Worm (Caenorhabditis elegans): ENCODE data around the gene ccd-5.

Gene ccd-5

ce11 chrX:2591586-2592000 lies 19.1 kb upstream of the ccd-5 start (continued):
- TF ChIP-seq ztf-22 (GFP tag; optimal IDR thresholded peaks at IDR 0.05) (peak; percentile 9), F10E7.11 (tag; optimal IDR thresholded peaks at IDR 0.05) (no peak), somi-1 (GFP tag; optimal IDR thresholded peaks at IDR 0.05) (no peak), ccch-3 (GFP tag; optimal IDR thresholded peaks at IDR 0.05) (no peak), K12H6.12 (tag; optimal IDR thresholded peaks at IDR 0.05) (peak; percentile 14), xnd-1 (tag; optimal IDR thresholded peaks at IDR 0.05) (no peak), lin-40 (tag; optimal IDR thresholded peaks at IDR 0.05) (peak; percentile 40), Y79H2A.3 (GFP tag; conservative IDR thresholded peaks at IDR 0.05) (no peak)

- TF ChIP-seq lin-26 (GFP tag; IDR thresholded peaks at IDR 0.05) (peak; percentile 41; the same call in 1 of the 2 replicates), lin-40 (tag; optimal IDR thresholded peaks at IDR 0.05) (peak; percentile 27), tbp1 (GFP tag; optimal IDR thresholded peaks at IDR 0.05) (peak; percentile 26), die-1 (tag; optimal IDR thresholded peaks at IDR 0.05) (no peak), ztf-26 (tag; optimal IDR thresholded peaks at IDR 0.05) (peak; percentile 52)
Observed at ce11 chrX:2590777-2591176, 18.3 kb upstream of the ccd-5 start.

- no peak for TF ChIP-seq zfh-2 (GFP tag; conservative IDR thresholded peaks at IDR 0.05)
- TF ChIP-seq zim-3 (tag; optimal IDR thresholded peaks at IDR 0.05), result no peak
- no peak for TF ChIP-seq unc-62 (GFP tag; optimal IDR thresholded peaks at IDR 0.05)
- no peak for TF ChIP-seq rcor-1 (GFP tag; IDR thresholded peaks at IDR 0.05)
- TF ChIP-seq efl-1 (GFP tag; optimal IDR thresholded peaks at IDR 0.05), result no peak
- TF ChIP-seq dpff-1 (tag; optimal IDR thresholded peaks at IDR 0.05), result no peak
- TF ChIP-seq athp-1 (tag; optimal IDR thresholded peaks at IDR 0.05), result no peak
- no peak for TF ChIP-seq egl-44 (GFP tag; IDR thresholded peaks at IDR 0.05)
- no peak for TF ChIP-seq F49E8.2 (tag; optimal IDR thresholded peaks at IDR 0.05; ENCODE audit: insufficient read depth)
- TF ChIP-seq dpl-1 (GFP tag; optimal IDR thresholded peaks at IDR 0.05), result no peak
- TF ChIP-seq ccch-3 (GFP tag; optimal IDR thresholded peaks at IDR 0.05), result no peak
- no peak for TF ChIP-seq tbx-9 (tag; optimal IDR thresholded peaks at IDR 0.05; ENCODE audit: borderline replicate concordance)
- TF ChIP-seq hmg-20 (GFP tag; IDR thresholded peaks at IDR 0.05), result no peak
- no peak for TF ChIP-seq lsl-1 (GFP tag; optimal IDR thresholded peaks at IDR 0.05)
- no peak for TF ChIP-seq hrde-1 (tag; optimal IDR thresholded peaks at IDR 0.05; ENCODE audit: borderline replicate concordance)
- TF ChIP-seq mes-4 (tag; optimal IDR thresholded peaks at IDR 0.05), result no peak
- TF ChIP-seq Y95B8A.8 (GFP tag; IDR thresholded peaks at IDR 0.05), result no peak
Observed at ce11 chrX:2590023-2590422, 17.6 kb upstream of the ccd-5 start.

- TF ChIP-seq zfh-2 (GFP tag; conservative IDR thresholded peaks at IDR 0.05) (no peak), ceh-91 (GFP tag; IDR thresholded peaks at IDR 0.05) (no peak), rcor-1 (GFP tag; IDR thresholded peaks at IDR 0.05) (no peak), pha-4 (tag; optimal IDR thresholded peaks at IDR 0.05) (no peak)
Observed at ce11 chrX:2588012-2588411, 15.6 kb upstream of the ccd-5 start.

- TF ChIP-seq tlf-1 (GFP tag; optimal IDR thresholded peaks at IDR 0.05) (no peak), tbp1 (GFP tag; optimal IDR thresholded peaks at IDR 0.05) (no peak), dpff-1 (tag; optimal IDR thresholded peaks at IDR 0.05) (no peak), snpc-1.3 (tag; optimal IDR thresholded peaks at IDR 0.05; ENCODE audit: insufficient read depth) (no peak), fkh-3 (tag; optimal IDR thresholded peaks at IDR 0.05) (no peak), tbx-9 (tag; optimal IDR thresholded peaks at IDR 0.05; ENCODE audit: borderline replicate concordance) (no peak), ztf-28 (GFP tag; IDR thresholded peaks at IDR 0.05) (no peak), hrde-1 (tag; optimal IDR thresholded peaks at IDR 0.05; ENCODE audit: borderline replicate concordance) (no peak), ets-4 (GFP tag; optimal IDR thresholded peaks at IDR 0.05) (no peak), chd-7 (tag; optimal IDR thresholded peaks at IDR 0.05) (no peak), lin-26 (GFP tag; IDR thresholded peaks at IDR 0.05) (no peak), mcd-1 (GFP tag; IDR thresholded peaks at IDR 0.05) (no peak), F55B11.4 (tag; optimal IDR thresholded peaks at IDR 0.05; ENCODE audit: borderline replicate concordance, insufficient read depth) (no peak), rpc-1 (optimal IDR thresholded peaks at IDR 0.05) (no peak), rpc-1 (tag; optimal IDR thresholded peaks at IDR 0.05) (no peak), atf-7 (tag; optimal IDR thresholded peaks at IDR 0.05) (no peak), F39B2.1 (GFP tag; IDR thresholded peaks at IDR 0.05) (no peak), nhr-179 (tag; optimal IDR thresholded peaks at IDR 0.05) (no peak)
Observed at ce11 chrX:2585655-2586054, 13.2 kb upstream of the ccd-5 start, which contains the start of gene H01M10.2. Gene H01M10.2 (minus strand): TSS chrX:2585755.
